Worm (Caenorhabditis elegans) whole organism, young adult: ENCODE results near the gene C05C10.7.
A peak's percentile ranks its signal among the peaks of the same experiment; 100 is the strongest.

Source experiments
- B0261.1 ChIP-seq: sonication (generic microtip); optimal IDR thresholded peaks from 2 replicates; lab custom pipeline; 2016; ENCODE audit warnings: mild to moderate bottlenecking, missing genetic modification characterization, moderate library complexity, missing compliant biosample characterization
- C17E4.6 ChIP-seq: fragments of 200-800 bp; sonication (Bioruptor generic); IDR thresholded peaks from 2 replicates; pipeline ENCODE4 v1.3.6; 2022; ENCODE audit warnings: missing genetic modification reagents, missing genetic modification characterization, missing compliant biosample characterization
- F10E7.11 ChIP-seq: sonication (generic microtip); optimal IDR thresholded peaks from 2 replicates; lab custom pipeline; 2017; ENCODE audit warnings: mild to moderate bottlenecking, missing genetic modification characterization, moderate library complexity, missing compliant biosample characterization
- F22D6.2 ChIP-seq: sonication (generic microtip); optimal IDR thresholded peaks from 2 replicates; lab custom pipeline; 2016; ENCODE audit warnings: mild to moderate bottlenecking, missing genetic modification characterization, missing compliant biosample characterization
- F23B12.7 ChIP-seq: sonication (generic microtip); optimal IDR thresholded peaks from 2 replicates; lab custom pipeline; 2017; ENCODE audit warnings: missing genetic modification characterization, mild to moderate bottlenecking, missing compliant biosample characterization, antibody characterized with exemption, moderate library complexity; ENCODE audit not compliant: insufficient read depth
- F37B4.10 ChIP-seq: fragments of 200-800 bp; sonication (Bioruptor generic); IDR thresholded peaks from 2 replicates; pipeline ENCODE4 v1.3.6; 2022; ENCODE audit warnings: missing genetic modification characterization, missing compliant biosample characterization
- F49E8.2 ChIP-seq: sonication (generic microtip); optimal IDR thresholded peaks from 3 replicates; lab custom pipeline; 2017; ENCODE audit warnings: missing genetic modification characterization, mild to moderate bottlenecking, missing compliant biosample characterization, antibody characterized with exemption, moderate library complexity; ENCODE audit not compliant: insufficient read depth
- F52B5.7 ChIP-seq: sonication (generic microtip); optimal IDR thresholded peaks from 2 replicates; lab custom pipeline; 2016; ENCODE audit warnings: mild to moderate bottlenecking, missing genetic modification characterization, missing compliant biosample characterization
- F57C9.4 ChIP-seq: sonication (generic microtip); optimal IDR thresholded peaks from 2 replicates; lab custom pipeline; 2017; ENCODE audit warnings: mild to moderate bottlenecking, missing genetic modification characterization, missing compliant biosample characterization
- K11D2.4 ChIP-seq: fragments of 200-800 bp; sonication (Bioruptor generic); IDR thresholded peaks from 2 replicates; pipeline ENCODE4 v1.3.6; 2022; ENCODE audit warnings: missing genetic modification reagents, missing genetic modification characterization, missing compliant biosample characterization
- T26A5.8 ChIP-seq: sonication (generic microtip); optimal IDR thresholded peaks from 2 replicates; lab custom pipeline; 2016; ENCODE audit warnings: missing genetic modification characterization, missing compliant biosample characterization
- Y53F4B.3 ChIP-seq: fragments of 200-800 bp; sonication (Bioruptor generic); IDR thresholded peaks from 2 replicates; pipeline ENCODE4 v1.3.6; 2022; ENCODE audit warnings: missing genetic modification reagents, missing genetic modification characterization, missing compliant biosample characterization
- Y53G8AR.9 ChIP-seq: fragments of 200-800 bp; sonication (Bioruptor generic); conservative IDR thresholded peaks from 2 replicates; pipeline ENCODE4 v1.3.6; 2022; ENCODE audit warnings: missing genetic modification reagents, missing genetic modification characterization, missing compliant biosample characterization
- Y67H2A.10 ChIP-seq: fragments of 200-800 bp; sonication (Bioruptor generic); conservative IDR thresholded peaks from 2 replicates; pipeline ENCODE4 v1.3.6; 2022; ENCODE audit warnings: missing genetic modification reagents, missing genetic modification characterization, missing compliant biosample characterization
- Y79H2A.3 ChIP-seq: fragments of 200-800 bp; sonication (Bioruptor generic); conservative IDR thresholded peaks from 2 replicates; pipeline ENCODE4 v1.3.6; 2022; ENCODE audit warnings: missing genetic modification reagents, missing genetic modification characterization, missing compliant biosample characterization
- cebp-2 ChIP-seq: fragments of 200-800 bp; sonication (Bioruptor generic); IDR thresholded peaks from 2 replicates; pipeline ENCODE4 v1.3.6; 2022; ENCODE audit warnings: missing genetic modification characterization, missing compliant biosample characterization
- ceh-27 ChIP-seq: fragments of 200-800 bp; sonication (Bioruptor generic); optimal IDR thresholded peaks from 2 replicates; lab custom pipeline; 2018; ENCODE audit warnings: mild to moderate bottlenecking, missing genetic modification characterization, moderate library complexity, missing compliant biosample characterization
- ceh-79 ChIP-seq: sonication (generic microtip); optimal IDR thresholded peaks from 2 replicates; lab custom pipeline; 2017; ENCODE audit warnings: mild to moderate bottlenecking, missing genetic modification characterization, missing compliant biosample characterization
- ceh-91 ChIP-seq: fragments of 200-800 bp; sonication (Bioruptor generic); IDR thresholded peaks from 2 replicates; pipeline ENCODE4 v1.3.6; 2022; ENCODE audit warnings: missing genetic modification reagents, missing genetic modification characterization, missing compliant biosample characterization
- chd-7 ChIP-seq: sonication (generic microtip); optimal IDR thresholded peaks from 2 replicates; lab custom pipeline; 2016; ENCODE audit warnings: mild to moderate bottlenecking, missing genetic modification characterization, moderate library complexity, missing compliant biosample characterization
- dox-1 ChIP-seq: fragments of 200-800 bp; sonication (Bioruptor generic); IDR thresholded peaks from 2 replicates; pipeline ENCODE4 v1.3.6; 2022; ENCODE audit warnings: missing genetic modification reagents, missing genetic modification characterization, missing compliant biosample characterization
- egl-44 ChIP-seq: fragments of 200-800 bp; sonication (Bioruptor generic); IDR thresholded peaks from 2 replicates; pipeline ENCODE4 v1.3.6; 2022; ENCODE audit warnings: missing genetic modification reagents, missing genetic modification characterization, missing compliant biosample characterization
- fkh-3 ChIP-seq: sonication (generic microtip); optimal IDR thresholded peaks from 2 replicates; lab custom pipeline; 2016; ENCODE audit warnings: mild to moderate bottlenecking, missing genetic modification characterization, missing compliant biosample characterization
- him-1 ChIP-seq: sonication (generic microtip); optimal IDR thresholded peaks from 2 replicates; lab custom pipeline; 2016; ENCODE audit warnings: missing genotype, missing genetic modification reagents, missing genetic modification characterization, missing compliant biosample characterization
- hlh-12 ChIP-seq: sonication (generic microtip); optimal IDR thresholded peaks from 2 replicates; lab custom pipeline; 2016; ENCODE audit warnings: missing genetic modification characterization, missing compliant biosample characterization
- hmg-1.2 ChIP-seq: fragments of 200-800 bp; sonication (Bioruptor generic); IDR thresholded peaks from 2 replicates; pipeline ENCODE4 v1.3.6; 2022; ENCODE audit warnings: missing genetic modification reagents, missing genetic modification characterization, missing compliant biosample characterization
- hrde-1 ChIP-seq: sonication (generic microtip); optimal IDR thresholded peaks from 2 replicates; lab custom pipeline; 2016; ENCODE audit warnings: missing genetic modification characterization, mild to moderate bottlenecking, missing compliant biosample characterization, moderate library complexity, missing genotype, missing genetic modification reagents, borderline replicate concordance
- lin-26 ChIP-seq: fragments of 200-800 bp; sonication (Bioruptor generic); IDR thresholded peaks from 2 replicates; pipeline ENCODE4 v1.3.6; 2022; ENCODE audit warnings: missing genetic modification reagents, missing genetic modification characterization, missing compliant biosample characterization
- lin-54 ChIP-seq: fragments of 200-800 bp; sonication (Bioruptor generic); optimal IDR thresholded peaks from 2 replicates; lab custom pipeline; 2018; ENCODE audit warnings: mild to moderate bottlenecking, missing genetic modification characterization, missing compliant biosample characterization
- lsl-1 ChIP-seq: fragments of 200-800 bp; sonication (Bioruptor generic); optimal IDR thresholded peaks from 2 replicates; lab custom pipeline; 2018; ENCODE audit warnings: mild to moderate bottlenecking, missing genetic modification characterization, moderate library complexity, missing compliant biosample characterization
- madf-10 ChIP-seq: sonication (generic microtip); optimal IDR thresholded peaks from 2 replicates; lab custom pipeline; 2016; ENCODE audit warnings: mild to moderate bottlenecking, missing genetic modification characterization, missing compliant biosample characterization
- madf-6 ChIP-seq: fragments of 200-800 bp; sonication (Bioruptor generic); IDR thresholded peaks from 2 replicates; pipeline ENCODE4 v1.3.6; 2022; ENCODE audit warnings: missing genetic modification reagents, missing genetic modification characterization, missing compliant biosample characterization
- mcd-1 ChIP-seq: fragments of 200-800 bp; sonication (Bioruptor generic); IDR thresholded peaks from 2 replicates; pipeline ENCODE4 v1.3.6; 2022; ENCODE audit warnings: missing genetic modification reagents, missing genetic modification characterization, missing compliant biosample characterization
- mes-4 ChIP-seq: sonication (generic microtip); optimal IDR thresholded peaks from 2 replicates; lab custom pipeline; 2016; ENCODE audit warnings: missing genotype, missing genetic modification characterization, missing compliant biosample characterization
- nfya-2 ChIP-seq: fragments of 200-800 bp; sonication (Bioruptor generic); IDR thresholded peaks from 2 replicates; pipeline ENCODE4 v1.3.6; 2022; ENCODE audit warnings: missing genetic modification reagents, missing genetic modification characterization, missing compliant biosample characterization
- pbrm-1 ChIP-seq: fragments of 200-800 bp; sonication (Bioruptor generic); IDR thresholded peaks from 2 replicates; pipeline ENCODE4 v1.3.6; 2022; ENCODE audit warnings: missing genetic modification reagents, missing genetic modification characterization, missing compliant biosample characterization
- repo-1 ChIP-seq: sonication (generic microtip); optimal IDR thresholded peaks from 2 replicates; lab custom pipeline; 2017; ENCODE audit warnings: mild to moderate bottlenecking, missing genetic modification characterization, missing compliant biosample characterization
- rpc-1 ChIP-seq, 2 experiments: fragments of 150-350 bp in 1 of 2; sonication (generic microtip) in 1 of 2; optimal IDR thresholded peaks; 2 replicates each; lab custom pipeline; 2014 to 2018; ENCODE audit warnings: missing biosample characterization in 1 of 2, missing genetic modification characterization in 1 of 2, missing genetic modification reagents in 1 of 2, missing genotype in 1 of 2
- sdz-38 ChIP-seq: sonication (generic microtip); optimal IDR thresholded peaks from 2 replicates; lab custom pipeline; 2016; ENCODE audit warnings: missing genotype, missing genetic modification characterization, missing compliant biosample characterization
- somi-1 ChIP-seq: fragments of 200-800 bp; sonication (Bioruptor generic); optimal IDR thresholded peaks from 2 replicates; lab custom pipeline; 2018; ENCODE audit warnings: mild to moderate bottlenecking, missing genetic modification characterization, missing compliant biosample characterization
- sptf-2 ChIP-seq: fragments of 200-800 bp; sonication (Bioruptor generic); optimal IDR thresholded peaks from 2 replicates; lab custom pipeline; 2018; ENCODE audit warnings: mild to moderate bottlenecking, missing genetic modification characterization, missing compliant biosample characterization
- tbx-9 ChIP-seq: sonication (generic microtip); optimal IDR thresholded peaks from 2 replicates; lab custom pipeline; 2016; ENCODE audit warnings: borderline replicate concordance, missing genetic modification characterization, inconsistent platforms, missing compliant biosample characterization
- unc-130 ChIP-seq: sonication (generic microtip); optimal IDR thresholded peaks from 2 replicates; lab custom pipeline; 2016; ENCODE audit warnings: missing genetic modification reagents, missing genetic modification characterization, missing compliant biosample characterization
- unc-62 ChIP-seq: fragments of 150-350 bp; optimal IDR thresholded peaks from 2 replicates; lab custom pipeline; 2014; ENCODE audit warnings: missing biosample characterization, missing genetic modification reagents, missing genetic modification characterization
- zim-3 ChIP-seq: sonication (generic microtip); optimal IDR thresholded peaks from 2 replicates; lab custom pipeline; 2017; ENCODE audit warnings: mild to moderate bottlenecking, missing genetic modification characterization, moderate library complexity, missing compliant biosample characterization
- ztf-18 ChIP-seq: sonication (generic microtip); optimal IDR thresholded peaks from 2 replicates; lab custom pipeline; 2016; ENCODE audit warnings: missing genotype, mild to moderate bottlenecking, missing genetic modification characterization, missing compliant biosample characterization
- ztf-26 ChIP-seq: sonication (generic microtip); optimal IDR thresholded peaks from 2 replicates; lab custom pipeline; 2017; ENCODE audit warnings: missing genetic modification characterization, missing compliant biosample characterization
- ztf-28 ChIP-seq: fragments of 200-800 bp; sonication (Bioruptor generic); IDR thresholded peaks from 2 replicates; pipeline ENCODE4 v1.3.6; 2022; ENCODE audit warnings: missing genetic modification reagents, missing genetic modification characterization, missing compliant biosample characterization

The C05C10.7 gene

DNA sequence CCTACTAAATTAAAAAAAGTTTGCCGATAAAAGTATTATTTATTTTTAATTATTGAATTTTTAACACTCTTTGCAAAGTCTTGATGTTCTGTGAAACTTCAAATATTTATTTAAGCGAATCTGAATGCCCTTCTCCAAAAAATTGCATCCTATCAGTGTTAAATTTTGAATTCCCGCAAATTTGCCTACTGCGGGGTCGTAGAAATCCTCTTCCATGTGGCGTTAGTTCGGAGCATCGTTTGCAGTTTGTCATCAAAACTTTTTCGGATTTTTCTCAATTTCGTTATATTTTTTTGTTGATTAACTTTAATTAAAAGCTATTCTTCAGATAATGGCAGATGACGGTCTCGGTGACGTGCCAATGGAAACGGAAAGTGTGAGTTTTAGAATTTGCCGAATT lies 1.7 kb upstream of the C05C10.7 start, which contains the start of gene ufd-3:
Gene ufd-3, plus strand, starts transcription at position 324 of the 400 bp plus-strand sequence.
- TF ChIP-seq Y53G8AR.9 (GFP tag; lab: Robert Waterston, UW) (no peak), F22D6.2 (tag; lab: Kevin White, UChicago) (peak; percentile 37), B0261.1 (tag; lab: Kevin White, UChicago) (no peak), rpc-1 (optimal IDR thresholded peaks at IDR 0.05; lab: Kevin White, UChicago) (no peak), rpc-1 (tag; optimal IDR thresholded peaks at IDR 0.05; lab: Kevin White, UChicago) (no peak), Y53F4B.3 (GFP tag; lab: Robert Waterston, UW) (no peak), nfya-2 (0 out of 2 replicates have a peak, but pooled peaks have one; percentile 45), F57C9.4 (tag; lab: Kevin White, UChicago) (peak; percentile 55), F10E7.11 (tag; lab: Kevin White, UChicago) (peak; percentile 25), F23B12.7 (tag; lab: Kevin White, UChicago) (peak; percentile 64), K11D2.4 (GFP tag; lab: Robert Waterston, UW) (peak; percentile 47; the same call in 1 of the 2 replicates), ztf-18 (tag; lab: Kevin White, UChicago) (peak; percentile 41), F37B4.10 (GFP tag; lab: Robert Waterston, UW) (no peak), zim-3 (tag; lab: Kevin White, UChicago) (no peak), hmg-1.2 (peak; percentile 42), ceh-27 (GFP tag; lab: Kevin White, UChicago) (peak; percentile 90), hrde-1 (peak; percentile 15), somi-1 (GFP tag; lab: Kevin White, UChicago) (peak; percentile 51), cebp-2 (GFP tag; lab: Robert Waterston, UW) (no peak), ceh-91 (GFP tag; lab: Robert Waterston, UW) (peak; percentile 19; the same call in 1 of the 2 replicates), mcd-1 (GFP tag; lab: Robert Waterston, UW) (peak; percentile 72), T26A5.8 (no peak), ceh-79 (tag; lab: Kevin White, UChicago) (no peak), Y67H2A.10 (GFP tag; lab: Robert Waterston, UW) (peak; percentile 45; the same call in 1 of the 2 replicates), lsl-1 (GFP tag; lab: Kevin White, UChicago) (peak; percentile 54), lin-54 (GFP tag; lab: Kevin White, UChicago) (peak; percentile 99), unc-62 (no peak), sptf-2 (no peak), repo-1 (tag; lab: Kevin White, UChicago) (peak; percentile 1), dox-1 (peak; percentile 72), egl-44 (0 out of 2 replicates have a peak, but pooled peaks have one; percentile 55), tbx-9 (no peak), madf-6 (peak; percentile 75), mes-4 (no peak), madf-10 (tag; lab: Kevin White, UChicago) (peak; percentile 47), F49E8.2 (no peak), Y79H2A.3 (0 out of 2 replicates have a peak, but pooled peaks have one; percentile 9), fkh-3 (tag; lab: Kevin White, UChicago) (no peak), F52B5.7 (no peak), him-1 (peak; percentile 46), ztf-28 (GFP tag; lab: Robert Waterston, UW) (no peak), unc-130 (peak; percentile 90), ztf-26 (peak; percentile 23), sdz-38 (tag; lab: Kevin White, UChicago) (no peak), pbrm-1 (GFP tag; lab: Robert Waterston, UW) (peak; percentile 54; the same call in 1 of the 2 replicates), hlh-12 (no peak), lin-26 (GFP tag; lab: Robert Waterston, UW) (no peak), chd-7 (no peak), C17E4.6 (0 out of 2 replicates have a peak, but pooled peaks have one; percentile 36)
